Fruit fly (Drosophila melanogaster) whole organism, embryonic: ENCODE measurements around the gene RapGAP1.
A peak's percentile ranks its signal among the peaks of the same experiment; 100 is the strongest.

Experiments used
- Abd-B ChIP-seq: fragments of 200-800 bp; sonication (Bioruptor generic); optimal IDR thresholded peaks from 2 replicates; lab custom pipeline; 2018; ENCODE audit warnings: missing biosample characterization, mild to moderate bottlenecking, missing genetic modification characterization, moderate library complexity
- Asciz ChIP-seq: fragments of 200-800 bp; sonication (Bioruptor generic); optimal IDR thresholded peaks from 2 replicates; lab custom pipeline; 2017; ENCODE audit warnings: missing biosample characterization, mild to moderate bottlenecking, missing genetic modification characterization, missing genetic modification reagents
- Atf3 ChIP-seq: fragments of 200-800 bp; sonication (Bioruptor generic); optimal IDR thresholded peaks from 3 replicates; lab custom pipeline; 2016; ENCODE audit warnings: missing biosample characterization, missing genetic modification characterization
- CG10267 ChIP-seq: fragments of 200-800 bp; sonication (Bioruptor generic); optimal IDR thresholded peaks from 2 replicates; lab custom pipeline; 2018; ENCODE audit warnings: missing biosample characterization, mild to moderate bottlenecking, missing genetic modification characterization, moderate library complexity
- CG11085 ChIP-seq: fragments of 200-800 bp; sonication (Bioruptor generic); IDR thresholded peaks from 2 replicates; pipeline ENCODE4 v1.3.6; 2022; ENCODE audit warnings: missing biosample characterization, missing genetic modification characterization
- CG1529 ChIP-seq: fragments of 200-800 bp; sonication (Bioruptor generic); optimal IDR thresholded peaks from 3 replicates; lab custom pipeline; 2018; ENCODE audit warnings: missing biosample characterization, missing genetic modification characterization
- CG17186 ChIP-seq: fragments of 200-800 bp; sonication (Bioruptor generic); optimal IDR thresholded peaks from 3 replicates; lab custom pipeline; 2017; ENCODE audit warnings: missing biosample characterization, missing genetic modification reagents, missing genetic modification characterization
- CG1792 ChIP-seq: fragments of 200-800 bp; sonication (Bioruptor generic); optimal IDR thresholded peaks from 2 replicates; lab custom pipeline; 2016; ENCODE audit warnings: missing biosample characterization, missing genetic modification characterization
- CG3163 ChIP-seq: fragments of 200-800 bp; sonication (Bioruptor generic); optimal IDR thresholded peaks from 3 replicates; lab custom pipeline; 2016; ENCODE audit warnings: missing biosample characterization, missing genetic modification characterization
- CG32767 ChIP-seq: fragments of 200-800 bp; sonication (Bioruptor generic); IDR thresholded peaks from 2 replicates; pipeline ENCODE4 v1.3.6; 2022; ENCODE audit warnings: missing biosample characterization, missing genetic modification characterization
- CG6254 ChIP-seq: fragments of 200-800 bp; sonication (Bioruptor generic); optimal IDR thresholded peaks from 3 replicates; lab custom pipeline; 2017; ENCODE audit warnings: mild to moderate bottlenecking, missing biosample characterization, missing genetic modification reagents, missing genetic modification characterization
- CG7271 ChIP-seq: fragments of 200-800 bp; sonication (Bioruptor generic); optimal IDR thresholded peaks from 2 replicates; lab custom pipeline; 2018; ENCODE audit warnings: missing biosample characterization, mild to moderate bottlenecking, missing genetic modification characterization, moderate library complexity
- CG7987 ChIP-seq: fragments of 200-800 bp; sonication (Bioruptor generic); optimal IDR thresholded peaks from 2 replicates; lab custom pipeline; 2018; ENCODE audit warnings: missing biosample characterization, mild to moderate bottlenecking, missing genetic modification characterization, moderate library complexity
- CG8944 ChIP-seq: fragments of 200-800 bp; sonication (Bioruptor generic); optimal IDR thresholded peaks from 3 replicates; lab custom pipeline; 2016; ENCODE audit warnings: missing biosample characterization, missing genetic modification characterization
- CG9437 ChIP-seq: fragments of 200-800 bp; sonication (Bioruptor generic); optimal IDR thresholded peaks from 2 replicates; lab custom pipeline; 2018; ENCODE audit warnings: missing biosample characterization, mild to moderate bottlenecking, missing genetic modification characterization
- Camta ChIP-seq: fragments of 200-800 bp; sonication (Bioruptor generic); optimal IDR thresholded peaks from 2 replicates; lab custom pipeline; 2016; ENCODE audit warnings: missing biosample characterization, missing genetic modification characterization
- Dp ChIP-seq: fragments of 200-800 bp; sonication (Bioruptor generic); optimal IDR thresholded peaks from 2 replicates; lab custom pipeline; 2018; ENCODE audit warnings: missing biosample characterization, mild to moderate bottlenecking, missing genetic modification characterization, moderate library complexity
- E2f2 ChIP-seq: fragments of 200-800 bp; sonication (Bioruptor generic); IDR thresholded peaks from 2 replicates; pipeline ENCODE4 v1.3.6; 2022; ENCODE audit warnings: missing biosample characterization, missing genetic modification characterization
- Eip74EF ChIP-seq, 2 experiments: fragments of 200-800 bp in 1 of 2; fragments of >200 bp in 1 of 2; sonication (Bioruptor generic) in 1 of 2; optimal IDR thresholded peaks; 2 replicates each; lab custom pipeline; 2017 to 2019; ENCODE audit warnings: missing biosample characterization in 2 of 2, missing genetic modification characterization in 2 of 2, mild to moderate bottlenecking in 1 of 2, moderate library complexity in 1 of 2
- Gug ChIP-seq: fragments of 200-800 bp; sonication (Bioruptor generic); IDR thresholded peaks from 4 replicates; pipeline ENCODE4 v1.3.6; 2022; ENCODE audit warnings: missing biosample characterization, missing genetic modification characterization
- HLHmδ ChIP-seq: fragments of 200-800 bp; sonication (Bioruptor generic); optimal IDR thresholded peaks from 2 replicates; lab custom pipeline; 2018; ENCODE audit warnings: missing biosample characterization, mild to moderate bottlenecking, missing genetic modification characterization, moderate library complexity
- HmgZ ChIP-seq: fragments of 200-800 bp; sonication (Bioruptor generic); optimal IDR thresholded peaks from 2 replicates; lab custom pipeline; 2018; ENCODE audit warnings: missing biosample characterization, mild to moderate bottlenecking, missing genetic modification characterization
- Hr78 ChIP-seq, 2 experiments: fragments of 200-800 bp in 1 of 2; fragments of >200 bp in 1 of 2; sonication (Bioruptor generic) in 1 of 2; optimal IDR thresholded peaks; 2 replicates each; lab custom pipeline; 2017 to 2019; ENCODE audit warnings: missing biosample characterization in 2 of 2, missing genetic modification characterization in 2 of 2, mild to moderate bottlenecking in 1 of 2, moderate library complexity in 1 of 2
- Kr ChIP-seq: fragments of 200-800 bp; sonication (Bioruptor generic); optimal IDR thresholded peaks from 2 replicates; lab custom pipeline; 2017; ENCODE audit warnings: missing biosample characterization, mild to moderate bottlenecking, missing genetic modification characterization
- Lim3 ChIP-seq: fragments of 200-800 bp; sonication (Bioruptor generic); IDR thresholded peaks from 2 replicates; pipeline ENCODE4 v1.3.6; 2022; ENCODE audit warnings: missing biosample characterization, missing genetic modification characterization
- Med ChIP-seq: fragments of 200-800 bp; sonication (Bioruptor generic); peaks from one replicate; lab custom pipeline; 2016; ENCODE audit warnings: missing biosample characterization, missing genetic modification characterization, mild to moderate bottlenecking, inconsistent platforms, moderate library complexity
- Myb ChIP-seq: fragments of 200-800 bp; sonication (Bioruptor generic); optimal IDR thresholded peaks from 2 replicates; lab custom pipeline; 2016; ENCODE audit warnings: missing biosample characterization, missing genetic modification characterization
- Oli ChIP-seq: fragments of 200-800 bp; sonication (Bioruptor generic); optimal IDR thresholded peaks from 2 replicates; lab custom pipeline; 2018; ENCODE audit warnings: missing biosample characterization, mild to moderate bottlenecking, missing genetic modification characterization, moderate library complexity
- PHDP ChIP-seq: fragments of 200-800 bp; sonication (Bioruptor generic); optimal IDR thresholded peaks from 3 replicates; lab custom pipeline; 2018; ENCODE audit warnings: missing biosample characterization, mild to moderate bottlenecking, missing genetic modification characterization, moderate library complexity
- Spps ChIP-seq: fragments of 200-800 bp; sonication (Bioruptor generic); optimal IDR thresholded peaks from 2 replicates; lab custom pipeline; 2018; ENCODE audit warnings: missing biosample characterization, mild to moderate bottlenecking, missing genetic modification characterization
- Sry-δ ChIP-seq: fragments of 200-800 bp; sonication (Bioruptor generic); optimal IDR thresholded peaks from 2 replicates; lab custom pipeline; 2016; ENCODE audit warnings: missing biosample characterization, missing genetic modification characterization
- YL-1 ChIP-seq: fragments of 200-800 bp; sonication (Bioruptor generic); optimal IDR thresholded peaks from 3 replicates; lab custom pipeline; 2017; ENCODE audit warnings: missing biosample characterization, mild to moderate bottlenecking, missing genetic modification characterization
- ap ChIP-seq: fragments of 200-800 bp; sonication (Bioruptor generic); IDR thresholded peaks from 2 replicates; pipeline ENCODE4 v1.3.6; 2022; ENCODE audit warnings: missing biosample characterization, missing genetic modification characterization
- bigmax ChIP-seq: fragments of 200-800 bp; sonication (Bioruptor generic); optimal IDR thresholded peaks from 2 replicates; lab custom pipeline; 2018; ENCODE audit warnings: missing biosample characterization, mild to moderate bottlenecking, missing genetic modification characterization
- bowl ChIP-seq: fragments of 200-800 bp; sonication (Bioruptor generic); IDR thresholded peaks from 2 replicates; pipeline ENCODE4 v1.3.6; 2022; ENCODE audit warnings: missing biosample characterization, missing genetic modification characterization
- crc ChIP-seq: fragments of 200-800 bp; sonication (Bioruptor generic); optimal IDR thresholded peaks from 2 replicates; lab custom pipeline; 2016; ENCODE audit warnings: missing biosample characterization, missing genetic modification characterization
- emc ChIP-seq: fragments of 200-800 bp; sonication (Bioruptor generic); optimal IDR thresholded peaks from 2 replicates; lab custom pipeline; 2016; ENCODE audit warnings: missing biosample characterization, missing genetic modification characterization
- her ChIP-seq: fragments of 200-800 bp; sonication (Bioruptor generic); optimal IDR thresholded peaks from 2 replicates; lab custom pipeline; 2016; ENCODE audit warnings: missing biosample characterization, missing genetic modification characterization
- insv ChIP-seq, 2 experiments: fragments of 200-800 bp; sonication (Bioruptor generic); optimal IDR thresholded peaks; 3 replicates each; lab custom pipeline; 2016 to 2018; ENCODE audit warnings: missing biosample characterization in 2 of 2, missing genetic modification characterization in 2 of 2
- jigr1 ChIP-seq: fragments of 200-800 bp; sonication (Bioruptor generic); IDR thresholded peaks from 3 replicates; pipeline ENCODE4 v1.3.6; 2022; ENCODE audit warnings: missing biosample characterization, missing genetic modification characterization
- jing ChIP-seq: fragments of 200-800 bp; sonication (Bioruptor generic); optimal IDR thresholded peaks from 2 replicates; lab custom pipeline; 2018; ENCODE audit warnings: missing biosample characterization, mild to moderate bottlenecking, missing genetic modification characterization
- knrl ChIP-seq: fragments of 200-800 bp; sonication (Bioruptor generic); IDR thresholded peaks from 3 replicates; pipeline ENCODE4 v1.3.6; 2022; ENCODE audit warnings: missing biosample characterization, missing genetic modification characterization; ENCODE audit not compliant: partially characterized antibody
- pnt ChIP-seq: fragments of 200-800 bp; sonication (Bioruptor generic); optimal IDR thresholded peaks from 3 replicates; lab custom pipeline; 2016; ENCODE audit warnings: missing biosample characterization, missing genetic modification characterization
- pros ChIP-seq: fragments of 200-800 bp; sonication (Bioruptor generic); optimal IDR thresholded peaks from 3 replicates; lab custom pipeline; 2019; ENCODE audit warnings: missing biosample characterization, mild to moderate bottlenecking, missing genetic modification characterization, moderate library complexity
- psq ChIP-seq: fragments of 200-800 bp; sonication (Bioruptor generic); optimal IDR thresholded peaks from 2 replicates; lab custom pipeline; 2017; ENCODE audit warnings: missing biosample characterization, missing genetic modification characterization
- pum ChIP-seq: fragments of 200-800 bp; sonication (Bioruptor generic); optimal IDR thresholded peaks from 2 replicates; lab custom pipeline; 2016; ENCODE audit warnings: missing biosample characterization, missing genetic modification characterization
- sd ChIP-seq: fragments of 200-800 bp; sonication (Bioruptor generic); optimal IDR thresholded peaks from 3 replicates; lab custom pipeline; 2018; ENCODE audit warnings: missing biosample characterization, mild to moderate bottlenecking, missing genetic modification characterization, moderate library complexity
- sisA ChIP-seq: fragments of 200-800 bp; sonication (Bioruptor generic); IDR thresholded peaks from 2 replicates; pipeline ENCODE4 v1.3.6; 2022; ENCODE audit warnings: missing biosample characterization, missing genetic modification characterization
- slou ChIP-seq: fragments of 200-800 bp; sonication (Bioruptor generic); optimal IDR thresholded peaks from 3 replicates; lab custom pipeline; 2016; ENCODE audit warnings: missing biosample characterization, missing genetic modification characterization
- slp2 ChIP-seq: fragments of 200-800 bp; sonication (Bioruptor generic); optimal IDR thresholded peaks from 2 replicates; lab custom pipeline; 2016; ENCODE audit warnings: missing biosample characterization, missing genetic modification characterization
- sug ChIP-seq: fragments of 200-800 bp; optimal IDR thresholded peaks from 2 replicates; lab custom pipeline; 2019; ENCODE audit warnings: missing biosample characterization, mild to moderate bottlenecking, missing genetic modification characterization, moderate library complexity
- toy ChIP-seq: fragments of 200-800 bp; sonication (Bioruptor generic); IDR thresholded peaks from 2 replicates; pipeline ENCODE4 v1.3.6; 2022; ENCODE audit warnings: missing biosample characterization, missing genetic modification characterization

The RapGAP1 gene

DNA sequence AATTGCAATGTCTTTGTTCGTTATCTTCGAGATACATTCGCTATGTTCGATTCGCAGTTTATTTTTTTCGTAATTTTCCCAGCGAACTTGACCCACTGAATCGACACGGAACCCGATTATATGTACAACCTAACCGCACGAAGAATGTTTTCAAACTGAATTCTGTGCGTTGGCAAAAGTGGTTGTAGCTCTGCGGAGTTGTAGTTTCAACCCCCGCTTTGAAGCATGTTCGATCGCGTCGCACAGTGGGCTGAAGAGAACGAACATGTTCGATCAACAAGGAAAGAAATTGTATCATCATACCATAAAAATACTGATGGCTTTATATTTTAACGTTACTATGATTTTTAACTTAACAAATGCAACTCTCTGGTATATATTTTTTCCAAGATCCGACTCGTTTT lies 34.5 kb downstream of the RapGAP1 start (continued):
- TF ChIP-seq pum (GFP tag; lab: Kevin White, UChicago) (no peak), insv (GFP tag; optimal IDR thresholded peaks at IDR 0.05; lab: Kevin White, UChicago) (no peak), PHDP (tag; lab: Kevin White, UChicago) (no peak), emc (GFP tag; lab: Kevin White, UChicago) (no peak), Gug (GFP tag; lab: Robert Waterston, UW) (no peak), YL-1 (GFP tag; lab: Kevin White, UChicago) (no peak), CG8944 (GFP tag; lab: Kevin White, UChicago) (no peak), crc (no peak), jing (GFP tag; lab: Kevin White, UChicago) (no peak), Asciz (GFP tag; lab: Kevin White, UChicago) (no peak), CG3163 (GFP tag; lab: Kevin White, UChicago) (no peak), knrl (GFP tag; lab: Robert Waterston, UW) (no peak), E2f2 (no peak), ap (no peak), bowl (no peak), Abd-B (GFP tag; lab: Kevin White, UChicago) (no peak), sug (tag; lab: Kevin White, UChicago) (no peak), Oli (tag; lab: Kevin White, UChicago) (peak; percentile 5), psq (GFP tag; lab: Kevin White, UChicago) (no peak), Hr78 (GFP tag; optimal IDR thresholded peaks at IDR 0.05; lab: Kevin White, UChicago) (no peak), CG32767 (GFP tag; lab: Robert Waterston, UW) (no peak), CG17186 (GFP tag; lab: Kevin White, UChicago) (no peak), CG9437 (no peak), Sry-δ (no peak), CG1792 (GFP tag; lab: Kevin White, UChicago) (no peak), Myb (no peak), sd (tag; lab: Kevin White, UChicago) (no peak), Med (peak; percentile 85), HmgZ (tag; lab: Kevin White, UChicago) (peak; percentile 0), pnt (GFP tag; lab: Kevin White, UChicago) (no peak), slou (GFP tag; lab: Kevin White, UChicago) (no peak), CG1529 (GFP tag; lab: Kevin White, UChicago) (no peak), CG7271 (no peak), Eip74EF (GFP tag; optimal IDR thresholded peaks at IDR 0.05; lab: Kevin White, UChicago) (peak in 1 of 2 experiments; percentile 60), CG11085 (GFP tag; lab: Robert Waterston, UW) (no peak), CG10267 (tag; lab: Kevin White, UChicago) (no peak), CG6254 (GFP tag; lab: Kevin White, UChicago) (no peak), Spps (tag; lab: Kevin White, UChicago) (no peak), bigmax (GFP tag; lab: Kevin White, UChicago) (no peak), toy (no peak), slp2 (GFP tag; lab: Kevin White, UChicago) (no peak), CG7987 (GFP tag; lab: Kevin White, UChicago) (no peak), pros (GFP tag; lab: Kevin White, UChicago) (peak; percentile 63), Kr (GFP tag; lab: Kevin White, UChicago) (no peak), jigr1 (no peak), Camta (peak; percentile 1), Lim3 (GFP tag; lab: Robert Waterston, UW) (no peak), HLHmδ (GFP tag; lab: Kevin White, UChicago) (peak; percentile 43), her (GFP tag; lab: Kevin White, UChicago) (no peak), Atf3 (GFP tag; lab: Kevin White, UChicago) (no peak), Dp (GFP tag; lab: Kevin White, UChicago) (no peak), sisA (no peak)
